Fruit fly (Drosophila melanogaster): Measurements from ENCODE around the gene CG31800.

DNA sequence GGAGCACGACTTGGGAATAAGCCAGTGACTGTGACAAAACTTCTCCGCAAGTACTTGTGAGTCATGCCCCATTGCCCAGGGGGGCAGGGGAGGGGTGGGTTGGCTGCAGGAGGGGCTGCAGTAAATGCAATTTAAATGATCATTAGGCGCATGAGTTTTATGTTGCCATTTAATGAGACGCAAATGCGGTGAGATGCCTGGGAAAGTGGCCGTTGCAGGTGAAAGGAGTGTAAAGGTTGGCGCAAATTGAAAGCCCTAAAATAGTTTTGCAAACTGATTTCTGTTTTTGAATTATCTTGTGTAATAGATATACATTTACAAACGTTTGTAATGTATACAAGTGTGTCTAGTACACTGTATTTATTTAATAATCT lies 48.3 kb downstream of the CG31800 start:
- TF ChIP-seq usp (GFP tag; optimal IDR thresholded peaks at IDR 0.05) (no peak), EcR (GFP tag; optimal IDR thresholded peaks at IDR 0.05) (no peak)
